Fruit fly (Drosophila melanogaster): Measurements from ENCODE around the gene Sfp24Ba.

Sfp24Ba gene

dm6 chr2L:3712949-3713416 lies 44.6 kb upstream of the Sfp24Ba start, which contains the start of the genes CG31955 and CG2818 (continued):
- TF ChIP-seq cg (GFP tag; optimal IDR thresholded peaks at IDR 0.05) (no peak), CG17568 (GFP tag; optimal IDR thresholded peaks at IDR 0.05) (no peak), sr (GFP tag; IDR thresholded peaks at IDR 0.05) (no peak), CG2129 (GFP tag; IDR thresholded peaks at IDR 0.05; ENCODE audit: partially characterized antibody) (peak; percentile 63; the same call in 1 of the 2 replicates), zen (tag; optimal IDR thresholded peaks at IDR 0.05) (no peak), Poxn (GFP tag; IDR thresholded peaks at IDR 0.05) (no peak), Ets97D (GFP tag; optimal IDR thresholded peaks at IDR 0.05) (peak; percentile 50), CG9817 (tag; optimal IDR thresholded peaks at IDR 0.05) (no peak), Lhr (GFP tag; optimal IDR thresholded peaks at IDR 0.05) (no peak), Max (GFP tag; optimal IDR thresholded peaks at IDR 0.05) (peak; percentile 8), CG7987 (GFP tag; optimal IDR thresholded peaks at IDR 0.05) (no peak), HLH4C (GFP tag; IDR thresholded peaks at IDR 0.05; ENCODE audit: partially characterized antibody) (peak; percentile 50; the same call in 1 of the 3 replicates), peb (GFP tag; IDR thresholded peaks at IDR 0.05) (no peak), CG3065 (GFP tag; optimal IDR thresholded peaks at IDR 0.05) (no peak), CG10543 (GFP tag; optimal IDR thresholded peaks at IDR 0.05) (no peak), wek (GFP tag; optimal IDR thresholded peaks at IDR 0.05) (no peak), CG8924 (tag; optimal IDR thresholded peaks at IDR 0.05) (no peak), CG34376 (GFP tag; optimal IDR thresholded peaks at IDR 0.05) (no peak), CG16813 (GFP tag; IDR thresholded peaks at IDR 0.05; ENCODE audit: partially characterized antibody) (peak; percentile 76), sisA (GFP tag; IDR thresholded peaks at IDR 0.05) (no peak), kah (GFP tag; optimal IDR thresholded peaks at IDR 0.05) (no peak), CG31388 (GFP tag; optimal IDR thresholded peaks at IDR 0.05) (no peak), Chrac-16 (GFP tag; optimal IDR thresholded peaks at IDR 0.05) (no peak), sug (tag; optimal IDR thresholded peaks at IDR 0.05) (peak; percentile 45), zfh2 (GFP tag; optimal IDR thresholded peaks at IDR 0.05) (no peak), fd102C (GFP tag; optimal IDR thresholded peaks at IDR 0.05) (no peak), Scr (GFP tag; IDR thresholded peaks at IDR 0.05; ENCODE audit: partially characterized antibody) (peak; percentile 83), CG4404 (GFP tag; IDR thresholded peaks at IDR 0.05) (no peak), shn (GFP tag; optimal IDR thresholded peaks at IDR 0.05) (no peak), PHDP (tag; optimal IDR thresholded peaks at IDR 0.05) (peak; percentile 3), Camta (GFP tag; optimal IDR thresholded peaks at IDR 0.05) (no peak), fru (optimal IDR thresholded peaks at IDR 0.05) (no peak), Drgx (GFP tag; IDR thresholded peaks at IDR 0.05) (no peak), CG12071 (GFP tag; optimal IDR thresholded peaks at IDR 0.05) (no peak), abd-A (tag; optimal IDR thresholded peaks at IDR 0.05) (no peak), CG9797 (GFP tag; optimal IDR thresholded peaks at IDR 0.05) (peak; percentile 1), gsb-n (tag; optimal IDR thresholded peaks at IDR 0.05) (no peak), CG3847 (GFP tag; IDR thresholded peaks at IDR 0.05) (peak; percentile 51), dimm (GFP tag; IDR thresholded peaks at IDR 0.05) (no peak), CG10147 (GFP tag; optimal IDR thresholded peaks at IDR 0.05) (no peak), bowl (GFP tag; IDR thresholded peaks at IDR 0.05) (no peak), CG18476 (GFP tag; optimal IDR thresholded peaks at IDR 0.05) (no peak), CG12744 (GFP tag; optimal IDR thresholded peaks at IDR 0.05) (no peak), CG1603 (tag; optimal IDR thresholded peaks at IDR 0.05) (peak; percentile 51), CG11247 (GFP tag; IDR thresholded peaks at IDR 0.05) (no peak), mld (GFP tag; IDR thresholded peaks at IDR 0.05; ENCODE audit: partially characterized antibody) (no peak), seq (GFP tag; IDR thresholded peaks at IDR 0.05) (no peak), CG17359 (tag; optimal IDR thresholded peaks at IDR 0.05) (no peak), caup (GFP tag; optimal IDR thresholded peaks at IDR 0.05; ENCODE audit: severe bottlenecking) (no peak), CG15514 (GFP tag; optimal IDR thresholded peaks at IDR 0.05) (peak; percentile 41), tx (GFP tag; optimal IDR thresholded peaks at IDR 0.05) (peak; percentile 36)
